Worm (Caenorhabditis elegans) whole organism, L1 larva: ENCODE measurements around the gene nspc-19.
A peak's percentile ranks its signal among the peaks of the same experiment; 100 is the strongest.

Source experiments
- C34B4.2 ChIP-seq: sonication (generic microtip); optimal IDR thresholded peaks from 2 replicates; lab custom pipeline; 2017; ENCODE audit warnings: mild to moderate bottlenecking, missing genetic modification characterization, missing compliant biosample characterization
- F16B12.6 ChIP-seq: fragments of 150-350 bp; optimal IDR thresholded peaks from 2 replicates; lab custom pipeline; 2014; ENCODE audit warnings: missing biosample characterization, missing genetic modification characterization
- Y116A8C.19 ChIP-seq: sonication (generic microtip); optimal IDR thresholded peaks from 2 replicates; lab custom pipeline; 2016; ENCODE audit warnings: missing compliant biosample characterization, missing genetic modification characterization, borderline replicate concordance
- aha-1 ChIP-seq: fragments of 150-350 bp; optimal IDR thresholded peaks from 2 replicates; lab custom pipeline; 2014; ENCODE audit warnings: missing biosample characterization, missing genetic modification characterization
- alr-1 ChIP-seq: fragments of 200-800 bp; sonication (Bioruptor generic); optimal IDR thresholded peaks from 2 replicates; lab custom pipeline; 2018; ENCODE audit warnings: borderline replicate concordance, mild to moderate bottlenecking, missing genetic modification characterization, missing compliant biosample characterization
- aly-2 ChIP-seq: fragments of 150-350 bp; optimal IDR thresholded peaks from 2 replicates; lab custom pipeline; 2014; ENCODE audit warnings: missing biosample characterization, missing genetic modification characterization
- ama-1 ChIP-seq: fragments of 150-350 bp; optimal IDR thresholded peaks from 2 replicates; lab custom pipeline; 2014
- blmp-1 ChIP-seq: fragments of 150-350 bp; optimal IDR thresholded peaks from 2 replicates; lab custom pipeline; 2014; ENCODE audit warnings: missing biosample characterization, missing genetic modification characterization
- ceh-63 ChIP-seq: fragments of 200-800 bp; sonication (Bioruptor generic); optimal IDR thresholded peaks from 2 replicates; lab custom pipeline; 2018; ENCODE audit warnings: mild to moderate bottlenecking, missing genetic modification characterization, missing compliant biosample characterization
- ceh-82 ChIP-seq, 3 experiments: fragments of 150-350 bp in 1 of 3; sonication (generic microtip) in 2 of 3; optimal IDR thresholded peaks; 2 replicates each; lab custom pipeline; 2014 to 2017; ENCODE audit warnings: missing biosample characterization in 3 of 3, missing genetic modification characterization in 3 of 3
- ceh-90 ChIP-seq: sonication (generic microtip); optimal IDR thresholded peaks from 2 replicates; lab custom pipeline; 2016; ENCODE audit warnings: missing genetic modification characterization, missing compliant biosample characterization
- ces-1 ChIP-seq: fragments of 150-350 bp; optimal IDR thresholded peaks from 2 replicates; lab custom pipeline; 2014; ENCODE audit warnings: missing biosample characterization, missing genetic modification reagents, missing genetic modification characterization
- dpl-1 ChIP-seq, 3 experiments: fragments of 150-350 bp in 2 of 3; sonication (generic microtip) in 1 of 3; optimal IDR thresholded peaks; 2 replicates each; lab custom pipeline; 2014 to 2017; ENCODE audit warnings: missing biosample characterization in 3 of 3, missing genetic modification characterization in 3 of 3, missing genetic modification reagents in 3 of 3
- dsc-1 ChIP-seq: sonication (generic microtip); optimal IDR thresholded peaks from 2 replicates; lab custom pipeline; 2016; ENCODE audit warnings: mild to moderate bottlenecking, missing genetic modification characterization, missing compliant biosample characterization
- efl-1 ChIP-seq, 4 experiments: fragments of 150-350 bp; optimal IDR thresholded peaks in 3 of 4; peaks in 1 of 4; 1 replicate in 1 of 4; 2 replicates in 3 of 4; lab custom pipeline; 2014; ENCODE audit warnings: missing biosample characterization in 2 of 4, missing genetic modification characterization in 2 of 4, missing genetic modification reagents in 2 of 4
- egl-13 ChIP-seq: sonication (generic microtip); optimal IDR thresholded peaks from 2 replicates; lab custom pipeline; 2016; ENCODE audit warnings: missing genotype, missing genetic modification reagents, missing genetic modification characterization, missing compliant biosample characterization
- egl-27 ChIP-seq, 2 experiments: fragments of 150-350 bp in 1 of 2; sonication (generic microtip); optimal IDR thresholded peaks; 3 replicates each; lab custom pipeline; 2017 to 2018; ENCODE audit warnings: missing biosample characterization in 2 of 2, missing genetic modification characterization in 2 of 2, missing genetic modification reagents in 2 of 2
- elt-3 ChIP-seq, 6 experiments: fragments of 150-350 bp in 1 of 6; sonication (generic microtip); optimal IDR thresholded peaks; 2 replicates each; lab custom pipeline; 2017 to 2018; ENCODE audit warnings: missing biosample characterization in 6 of 6, missing genetic modification characterization in 6 of 6, inconsistent platforms in 1 of 6
- ets-5 ChIP-seq: fragments of 200-800 bp; sonication (Bioruptor generic); IDR thresholded peaks from 2 replicates; pipeline ENCODE4 v1.3.6; 2022; ENCODE audit warnings: missing genetic modification characterization, missing compliant biosample characterization
- fkh-10 ChIP-seq: sonication (generic microtip); optimal IDR thresholded peaks from 2 replicates; lab custom pipeline; 2017; ENCODE audit warnings: missing biosample characterization, missing genetic modification reagents, missing genetic modification characterization
- fkh-4 ChIP-seq: sonication (generic microtip); optimal IDR thresholded peaks from 2 replicates; lab custom pipeline; 2016; ENCODE audit warnings: missing compliant biosample characterization, missing genetic modification characterization, borderline replicate concordance
- grh-1 ChIP-seq: fragments of 200-800 bp; sonication (Bioruptor generic); IDR thresholded peaks from 2 replicates; pipeline ENCODE4 v1.3.6; 2022; ENCODE audit warnings: missing genetic modification reagents, missing genetic modification characterization, missing compliant biosample characterization
- hlh-17 ChIP-seq: fragments of 200-800 bp; sonication (Bioruptor generic); optimal IDR thresholded peaks from 2 replicates; lab custom pipeline; 2018; ENCODE audit warnings: missing genetic modification characterization, mild to moderate bottlenecking, missing compliant biosample characterization, moderate library complexity, borderline replicate concordance
- hlh-4 ChIP-seq: sonication (generic microtip); optimal IDR thresholded peaks from 2 replicates; lab custom pipeline; 2016; ENCODE audit warnings: mild to moderate bottlenecking, missing genetic modification characterization, missing compliant biosample characterization
- hpl-2 ChIP-seq: fragments of 150-350 bp; optimal IDR thresholded peaks from 2 replicates; lab custom pipeline; 2014; ENCODE audit warnings: missing biosample characterization, missing genetic modification reagents, missing genetic modification characterization
- irx-1 ChIP-seq: sonication (generic microtip); optimal IDR thresholded peaks from 2 replicates; lab custom pipeline; 2016; ENCODE audit warnings: missing genetic modification characterization, missing compliant biosample characterization
- isw-1 ChIP-seq: fragments of 200-800 bp; sonication (Bioruptor generic); IDR thresholded peaks from 2 replicates; pipeline ENCODE4 v1.3.6; 2022; ENCODE audit warnings: missing genetic modification characterization, missing compliant biosample characterization
- lin-14 ChIP-seq: fragments of 200-800 bp; sonication (Bioruptor generic); optimal IDR thresholded peaks from 2 replicates; lab custom pipeline; 2018; ENCODE audit warnings: mild to moderate bottlenecking, missing genetic modification characterization, moderate library complexity, missing compliant biosample characterization
- lin-15B ChIP-seq: fragments of 150-350 bp; sonication (generic microtip); optimal IDR thresholded peaks from 3 replicates; lab custom pipeline; 2014; ENCODE audit warnings: missing biosample characterization, missing genetic modification characterization
- nhr-12 ChIP-seq: sonication (generic microtip); optimal IDR thresholded peaks from 2 replicates; lab custom pipeline; 2017; ENCODE audit warnings: missing biosample characterization, missing genetic modification characterization
- nhr-237 ChIP-seq: fragments of 150-350 bp; optimal IDR thresholded peaks from 2 replicates; lab custom pipeline; 2014; ENCODE audit warnings: missing biosample characterization, missing genetic modification characterization
- nhr-28 ChIP-seq: fragments of 150-350 bp; optimal IDR thresholded peaks from 2 replicates; lab custom pipeline; 2014; ENCODE audit warnings: missing biosample characterization, missing genetic modification characterization
- nhr-47 ChIP-seq: sonication (generic microtip); optimal IDR thresholded peaks from 2 replicates; lab custom pipeline; 2016; ENCODE audit warnings: mild to moderate bottlenecking, missing genetic modification characterization, moderate library complexity, missing compliant biosample characterization
- nhr-71 ChIP-seq: sonication (generic microtip); optimal IDR thresholded peaks from 2 replicates; lab custom pipeline; 2016; ENCODE audit warnings: mild to moderate bottlenecking, missing genetic modification characterization, moderate library complexity, missing compliant biosample characterization
- nhr-76 ChIP-seq: sonication (generic microtip); optimal IDR thresholded peaks from 2 replicates; lab custom pipeline; 2017; ENCODE audit warnings: missing biosample characterization, missing genetic modification characterization
- nhr-84 ChIP-seq: sonication (generic microtip); optimal IDR thresholded peaks from 2 replicates; lab custom pipeline; 2017; ENCODE audit warnings: missing biosample characterization, missing genetic modification characterization
- nhr-85 ChIP-seq: sonication (generic microtip); peaks from one replicate; lab custom pipeline; 2016; ENCODE audit warnings: missing genetic modification characterization, inconsistent platforms, missing compliant biosample characterization
- pag-3 ChIP-seq: sonication (generic microtip); optimal IDR thresholded peaks from 2 replicates; lab custom pipeline; 2017; ENCODE audit warnings: missing genetic modification characterization, mild to moderate bottlenecking, missing compliant biosample characterization, antibody characterized with exemption, borderline replicate concordance; ENCODE audit not compliant: insufficient read depth
- pax-3 ChIP-seq: fragments of 200-800 bp; sonication (Bioruptor generic); optimal IDR thresholded peaks from 2 replicates; lab custom pipeline; 2018; ENCODE audit warnings: mild to moderate bottlenecking, missing genetic modification characterization, moderate library complexity, missing compliant biosample characterization
- pqm-1 ChIP-seq: sonication (generic microtip); optimal IDR thresholded peaks from 3 replicates; lab custom pipeline; 2017; ENCODE audit warnings: missing biosample characterization, missing genetic modification characterization
- snu-23 ChIP-seq: sonication (generic microtip); optimal IDR thresholded peaks from 2 replicates; lab custom pipeline; 2016; ENCODE audit warnings: missing genetic modification characterization, missing compliant biosample characterization
- sox-4 ChIP-seq: sonication (generic microtip); optimal IDR thresholded peaks from 2 replicates; lab custom pipeline; 2016; ENCODE audit warnings: missing genetic modification characterization, missing compliant biosample characterization
- sptf-1 ChIP-seq: fragments of 150-350 bp; optimal IDR thresholded peaks from 2 replicates; lab custom pipeline; 2014; ENCODE audit warnings: missing biosample characterization, missing genetic modification characterization
- tbx-2 ChIP-seq: sonication (generic microtip); optimal IDR thresholded peaks from 2 replicates; lab custom pipeline; 2016; ENCODE audit warnings: missing genetic modification characterization, missing compliant biosample characterization
- unc-130 ChIP-seq: fragments of 150-350 bp; optimal IDR thresholded peaks from 2 replicates; lab custom pipeline; 2017; ENCODE audit warnings: missing biosample characterization, missing genetic modification characterization, inconsistent platforms
- unc-30 ChIP-seq: sonication (generic microtip); optimal IDR thresholded peaks from 2 replicates; lab custom pipeline; 2017; ENCODE audit warnings: missing biosample characterization, missing genetic modification characterization
- xbp-1 ChIP-seq: sonication (generic microtip); optimal IDR thresholded peaks from 2 replicates; lab custom pipeline; 2016; ENCODE audit warnings: missing genetic modification characterization, missing compliant biosample characterization
- zip-4 ChIP-seq: fragments of 200-800 bp; sonication (Bioruptor generic); optimal IDR thresholded peaks from 2 replicates; lab custom pipeline; 2018; ENCODE audit warnings: mild to moderate bottlenecking, missing genetic modification characterization, moderate library complexity, missing compliant biosample characterization
- ztf-4 ChIP-seq: fragments of 150-350 bp; optimal IDR thresholded peaks from 2 replicates; lab custom pipeline; 2014; ENCODE audit warnings: missing biosample characterization, missing genetic modification characterization

nspc-19 gene

DNA sequence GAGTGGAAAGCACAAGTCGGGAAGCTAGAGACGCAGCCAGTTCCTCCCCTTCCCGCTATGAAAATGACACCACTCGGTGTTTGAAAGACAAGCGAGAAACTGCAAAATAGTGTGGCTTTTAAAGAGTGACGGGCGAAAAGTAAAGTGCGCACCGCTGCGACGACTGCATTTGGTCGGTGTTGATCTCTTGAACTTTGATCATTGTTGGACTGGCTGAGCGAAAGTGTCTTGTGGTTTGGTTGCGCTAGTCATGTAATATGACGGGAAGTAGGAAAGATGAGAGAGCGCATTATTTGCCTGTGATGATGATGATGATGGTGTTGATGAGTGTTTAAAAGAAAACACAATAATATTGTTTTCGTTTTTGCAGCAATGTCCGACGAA lies 31.8 kb downstream of the nspc-19 start (continued):
- TF ChIP-seq pax-3 (tag; lab: Kevin White, UChicago), result peak; percentile 77
- TF ChIP-seq xbp-1 (tag; lab: Kevin White, UChicago), result peak; percentile 77
- TF ChIP-seq ceh-90 (tag; lab: Kevin White, UChicago), result no peak
- TF ChIP-seq C34B4.2 (tag; lab: Kevin White, UChicago), result no peak
- peak; percentile 99 for TF ChIP-seq blmp-1 (tag; lab: Kevin White, UChicago)
- peak; percentile 87 for TF ChIP-seq nhr-237 (tag; lab: Kevin White, UChicago)
- no peak for TF ChIP-seq unc-30 (tag; lab: Kevin White, UChicago)
- TF ChIP-seq Y116A8C.19 (tag; lab: Kevin White, UChicago), result no peak
- peak; percentile 66 for TF ChIP-seq grh-1
- TF ChIP-seq pqm-1 (tag; lab: Kevin White, UChicago), result no peak
- no peak for TF ChIP-seq nhr-84 (tag; lab: Kevin White, UChicago)
- no peak for TF ChIP-seq aha-1 (tag; lab: Kevin White, UChicago)
- TF ChIP-seq nhr-85, result peak; percentile 98
- no peak for TF ChIP-seq lin-15B (tag; lab: Kevin White, UChicago)
- no peak for TF ChIP-seq ceh-63 (GFP tag; lab: Kevin White, UChicago)
- TF ChIP-seq hpl-2 (GFP tag; lab: Kevin White, UChicago), result no peak
- TF ChIP-seq egl-27 (tag; optimal IDR thresholded peaks at IDR 0.05; lab: Kevin White, UChicago), result peak; percentile 96 to 99
- no peak for TF ChIP-seq F16B12.6
- TF ChIP-seq ets-5 (GFP tag; lab: Robert Waterston, UW), result no peak
- no peak for TF ChIP-seq dsc-1 (tag; lab: Kevin White, UChicago)
- TF ChIP-seq unc-130 (tag; lab: Kevin White, UChicago), result peak; percentile 85
- TF ChIP-seq fkh-10 (GFP tag; lab: Kevin White, UChicago), result peak; percentile 84
- no peak for TF ChIP-seq fkh-4
- peak; percentile 95 for TF ChIP-seq tbx-2 (tag; lab: Kevin White, UChicago)
- TF ChIP-seq zip-4 (GFP tag; lab: Kevin White, UChicago), result peak; percentile 41
- TF ChIP-seq hlh-17 (GFP tag; lab: Kevin White, UChicago), result no peak
- peak; percentile 28 to 40 (median 36) for TF ChIP-seq dpl-1 (GFP tag; optimal IDR thresholded peaks at IDR 0.05; lab: Kevin White, UChicago)
- TF ChIP-seq sptf-1 (tag; lab: Kevin White, UChicago), result no peak
- no peak for TF ChIP-seq alr-1 (tag; lab: Kevin White, UChicago)
- TF ChIP-seq pag-3 (tag; lab: Kevin White, UChicago), result no peak
- peak in 4 of 6 experiments; percentile 55 to 88 (median 85) for TF ChIP-seq elt-3 (tag; optimal IDR thresholded peaks at IDR 0.05; lab: Kevin White, UChicago)
- no peak for TF ChIP-seq nhr-12 (tag; lab: Kevin White, UChicago)
- peak; percentile 87 for TF ChIP-seq nhr-47
- TF ChIP-seq efl-1 (optimal IDR thresholded peaks at IDR 0.05; lab: Kevin White, UChicago), result peak; percentile 27 to 44
- TF ChIP-seq efl-1 (GFP tag; optimal IDR thresholded peaks at IDR 0.05 in 1 of 2; lab: Kevin White, UChicago), result no peak
- TF ChIP-seq nhr-71, result peak; percentile 99
- TF ChIP-seq snu-23 (GFP tag; lab: Kevin White, UChicago), result peak; percentile 88
- peak; percentile 65 for TF ChIP-seq isw-1 (GFP tag; lab: Robert Waterston, UW)
- peak; percentile 98 for TF ChIP-seq lin-14 (GFP tag; lab: Kevin White, UChicago)
- TF ChIP-seq egl-13, result peak; percentile 95
- TF ChIP-seq nhr-76 (tag; lab: Kevin White, UChicago), result no peak
- TF ChIP-seq sox-4, result peak; percentile 57
- TF ChIP-seq nhr-28 (tag; lab: Kevin White, UChicago), result no peak
- TF ChIP-seq aly-2 (tag; lab: Kevin White, UChicago), result no peak
- peak; percentile 84 for TF ChIP-seq irx-1
- TF ChIP-seq ztf-4 (tag; lab: Kevin White, UChicago), result peak; percentile 77
- no peak for TF ChIP-seq ces-1 (GFP tag; lab: Kevin White, UChicago)
- TF ChIP-seq ama-1 (lab: Kevin White, UChicago), result peak; percentile 40
- no peak for TF ChIP-seq hlh-4 (tag; lab: Kevin White, UChicago)
- TF ChIP-seq ceh-82 (tag; optimal IDR thresholded peaks at IDR 0.05; lab: Kevin White, UChicago), result peak; percentile 55 to 78 (median 68)
